Worm (Caenorhabditis elegans): ENCODE results near the gene Y110A2AL.9.

- TF ChIP-seq tra-4 (tag; optimal IDR thresholded peaks at IDR 0.05): no peak
- TF ChIP-seq ama-1 (optimal IDR thresholded peaks at IDR 0.05): no peak
- TF ChIP-seq ceh-36 (tag; optimal IDR thresholded peaks at IDR 0.05): no peak
- TF ChIP-seq hnd-1 (tag; optimal IDR thresholded peaks at IDR 0.05): no peak
- TF ChIP-seq tbx-11 (GFP tag; IDR thresholded peaks at IDR 0.05): no peak
- TF ChIP-seq tbx-37 (GFP tag; conservative IDR thresholded peaks at IDR 0.05): no peak
- no peak for TF ChIP-seq sea-1 (GFP tag; conservative IDR thresholded peaks at IDR 0.05)
- TF ChIP-seq flt-1 (GFP tag; IDR thresholded peaks at IDR 0.05): no peak
These were observed 29.6 kb downstream of the Y110A2AL.9 start, which contains the start of gene K12H6.7 for ce11 chrII:2836853-2837252.
